Worm (Caenorhabditis elegans): ENCODE data around the gene K02D10.3.

ce11 chrIII:8737391-8737790 lies 34.4 kb downstream of the K02D10.3 start:
- TF ChIP-seq mdl-1 (tag; optimal IDR thresholded peaks at IDR 0.05), result no peak
- TF ChIP-seq php-3 (GFP tag; IDR thresholded peaks at IDR 0.05), result no peak
- no peak for TF ChIP-seq hlh-30 (tag; optimal IDR thresholded peaks at IDR 0.05; ENCODE audit: insufficient read depth)
- TF ChIP-seq daf-12 (tag; optimal IDR thresholded peaks at IDR 0.05), result no peak

Data from whole organism, L4 larva.